Worm (Caenorhabditis elegans) whole organism, L4 larva: ENCODE measurements around the gene F13H8.1.

Source experiments
- D1046.2 ChIP-seq: fragments of 200-800 bp; sonication (Bioruptor generic); IDR thresholded peaks from 2 replicates; pipeline ENCODE4 v1.3.6; 2022; ENCODE audit warnings: missing genetic modification characterization, missing compliant biosample characterization
- F26F4.8 ChIP-seq: fragments of 200-800 bp; sonication (Bioruptor generic); conservative IDR thresholded peaks from 2 replicates; pipeline ENCODE4 v1.3.6; 2022; ENCODE audit warnings: missing genetic modification characterization, missing compliant biosample characterization
- R02D3.7 ChIP-seq: fragments of 150-350 bp; sonication (generic microtip); optimal IDR thresholded peaks from 3 replicates; lab custom pipeline; 2014; ENCODE audit warnings: missing biosample characterization, missing genetic modification characterization
- Y48G9A.11 ChIP-seq: fragments of 200-800 bp; sonication (Bioruptor generic); IDR thresholded peaks from 2 replicates; pipeline ENCODE4 v1.3.6; 2022; ENCODE audit warnings: missing genetic modification reagents, missing genetic modification characterization, missing compliant biosample characterization
- Y5F2A.4 ChIP-seq: fragments of 200-800 bp; sonication (Bioruptor generic); optimal IDR thresholded peaks from 2 replicates; lab custom pipeline; 2018; ENCODE audit warnings: mild to moderate bottlenecking, missing genetic modification characterization, missing compliant biosample characterization
- Y75B8A.6 ChIP-seq: fragments of 200-800 bp; sonication (Bioruptor generic); IDR thresholded peaks from 2 replicates; pipeline ENCODE4 v1.3.6; 2022; ENCODE audit warnings: missing genetic modification reagents, missing genetic modification characterization, missing compliant biosample characterization
- ZK337.2 ChIP-seq: fragments of 200-800 bp; sonication (Bioruptor generic); IDR thresholded peaks from 2 replicates; pipeline ENCODE4 v1.3.6; 2022; ENCODE audit warnings: missing genetic modification reagents, missing genetic modification characterization, missing compliant biosample characterization
- ZK546.5 ChIP-seq, 2 experiments: sonication (generic microtip); optimal IDR thresholded peaks; 2 replicates each; lab custom pipeline; 2017; ENCODE audit warnings: missing biosample characterization in 2 of 2, missing genetic modification characterization in 2 of 2
- aha-1 ChIP-seq: fragments of 150-350 bp; peaks from one replicate; lab custom pipeline; 2014; ENCODE audit warnings: missing biosample characterization, missing genetic modification characterization
- ama-1 ChIP-seq: fragments of 150-350 bp; optimal IDR thresholded peaks from 2 replicates; lab custom pipeline; 2014; ENCODE audit warnings: inconsistent platforms, mixed read lengths
- ceh-28 ChIP-seq: fragments of 150-350 bp; optimal IDR thresholded peaks from 2 replicates; lab custom pipeline; 2014; ENCODE audit warnings: missing biosample characterization, missing genetic modification reagents, missing genetic modification characterization
- ceh-44 ChIP-seq: fragments of 200-800 bp; sonication (Bioruptor generic); IDR thresholded peaks from 2 replicates; pipeline ENCODE4 v1.3.6; 2022; ENCODE audit warnings: missing genetic modification reagents, missing genetic modification characterization, missing compliant biosample characterization
- ceh-62 ChIP-seq: sonication (generic microtip); optimal IDR thresholded peaks from 2 replicates; lab custom pipeline; 2017; ENCODE audit warnings: missing biosample characterization, missing genetic modification characterization
- ctbp-1 ChIP-seq: fragments of 200-800 bp; sonication (Bioruptor generic); IDR thresholded peaks from 2 replicates; pipeline ENCODE4 v1.3.6; 2022; ENCODE audit warnings: missing genetic modification reagents, missing genetic modification characterization, missing compliant biosample characterization
- daf-12 ChIP-seq: fragments of 150-350 bp; optimal IDR thresholded peaks from 2 replicates; lab custom pipeline; 2014; ENCODE audit warnings: missing biosample characterization, missing genetic modification reagents, missing genetic modification characterization
- daf-16 ChIP-seq, 3 experiments: sonication (generic microtip); optimal IDR thresholded peaks; 2 replicates each; lab custom pipeline; 2016 to 2017; ENCODE audit warnings: missing genetic modification characterization in 3 of 3, missing genetic modification reagents in 3 of 3, mild to moderate bottlenecking in 2 of 3, missing compliant biosample characterization in 2 of 3, missing biosample characterization in 1 of 3, moderate library complexity in 1 of 3
- daf-8 ChIP-seq: fragments of 200-800 bp; sonication (Bioruptor generic); IDR thresholded peaks from 2 replicates; pipeline ENCODE4 v1.3.6; 2022; ENCODE audit warnings: missing genetic modification characterization, missing compliant biosample characterization
- dmd-6 ChIP-seq: fragments of 200-800 bp; sonication (Bioruptor generic); IDR thresholded peaks from 2 replicates; pipeline ENCODE4 v1.3.6; 2022; ENCODE audit warnings: missing genetic modification reagents, missing genetic modification characterization, missing compliant biosample characterization
- dpl-1 ChIP-seq: fragments of 150-350 bp; optimal IDR thresholded peaks from 2 replicates; lab custom pipeline; 2014; ENCODE audit warnings: missing biosample characterization, missing genetic modification reagents, missing genetic modification characterization
- duxl-1 ChIP-seq: sonication (generic microtip); optimal IDR thresholded peaks from 2 replicates; lab custom pipeline; 2016; ENCODE audit warnings: mild to moderate bottlenecking, missing genetic modification characterization, moderate library complexity, missing compliant biosample characterization; ENCODE audit not compliant: poor library complexity
- fos-1 ChIP-seq: fragments of 150-350 bp; optimal IDR thresholded peaks from 2 replicates; lab custom pipeline; 2014; ENCODE audit warnings: missing biosample characterization, missing genetic modification characterization
- gei-8 ChIP-seq: fragments of 200-800 bp; sonication (Bioruptor generic); optimal IDR thresholded peaks from 2 replicates; lab custom pipeline; 2018; ENCODE audit warnings: mild to moderate bottlenecking, missing genetic modification characterization, missing compliant biosample characterization
- hlh-30 ChIP-seq: sonication (generic microtip); optimal IDR thresholded peaks from 2 replicates; lab custom pipeline; 2017; ENCODE audit warnings: antibody characterized with exemption, mild to moderate bottlenecking, missing genetic modification characterization, missing compliant biosample characterization; ENCODE audit not compliant: insufficient read depth
- jun-1 ChIP-seq: fragments of 150-350 bp; optimal IDR thresholded peaks from 2 replicates; lab custom pipeline; 2014; ENCODE audit warnings: missing biosample characterization, missing genetic modification reagents, missing genetic modification characterization
- lin-1 ChIP-seq: fragments of 200-800 bp; sonication (Bioruptor generic); IDR thresholded peaks from 2 replicates; pipeline ENCODE4 v1.3.6; 2022; ENCODE audit warnings: missing genetic modification reagents, missing genetic modification characterization, missing compliant biosample characterization
- lin-29 ChIP-seq: fragments of 200-800 bp; sonication (Bioruptor generic); IDR thresholded peaks from 2 replicates; pipeline ENCODE4 v1.3.6; 2022; ENCODE audit warnings: missing genetic modification reagents, missing genetic modification characterization, missing compliant biosample characterization
- lin-38 ChIP-seq: fragments of 200-800 bp; sonication (Bioruptor generic); IDR thresholded peaks from 2 replicates; pipeline ENCODE4 v1.3.6; 2022; ENCODE audit warnings: missing genetic modification reagents, missing genetic modification characterization, missing compliant biosample characterization
- lsy-2 ChIP-seq, 2 experiments: fragments of 150-350 bp in 1 of 2; sonication (generic microtip) in 1 of 2; optimal IDR thresholded peaks; 2 replicates each; lab custom pipeline; 2014 to 2017; ENCODE audit warnings: missing biosample characterization in 2 of 2, missing genetic modification characterization in 2 of 2
- madf-5 ChIP-seq, 2 experiments: fragments of 200-800 bp; sonication (Bioruptor generic); IDR thresholded peaks; 2 replicates each; pipeline ENCODE4 v1.3.6; 2022; ENCODE audit warnings: missing compliant biosample characterization in 2 of 2, missing genetic modification characterization in 2 of 2
- madf-9 ChIP-seq: fragments of 200-800 bp; sonication (Bioruptor generic); conservative IDR thresholded peaks from 2 replicates; pipeline ENCODE4 v1.3.6; 2022; ENCODE audit warnings: missing genetic modification reagents, missing genetic modification characterization, missing compliant biosample characterization
- mep-1 ChIP-seq: fragments of 150-350 bp; sonication (generic microtip); optimal IDR thresholded peaks from 3 replicates; lab custom pipeline; 2014; ENCODE audit warnings: missing biosample characterization, missing genetic modification characterization
- mes-2 ChIP-seq: sonication (generic microtip); optimal IDR thresholded peaks from 2 replicates; lab custom pipeline; 2016; ENCODE audit warnings: missing genotype, mild to moderate bottlenecking, missing genetic modification characterization, missing compliant biosample characterization; ENCODE audit not compliant: poor library complexity, severe bottlenecking
- mxl-2 ChIP-seq: fragments of 200-800 bp; sonication (Bioruptor generic); conservative IDR thresholded peaks from 2 replicates; pipeline ENCODE4 v1.3.6; 2022; ENCODE audit warnings: missing genetic modification reagents, missing genetic modification characterization, missing compliant biosample characterization
- nhr-10 ChIP-seq: fragments of 150-350 bp; optimal IDR thresholded peaks from 2 replicates; lab custom pipeline; 2014; ENCODE audit warnings: missing biosample characterization, missing genetic modification characterization
- nhr-111 ChIP-seq: fragments of 200-800 bp; sonication (Bioruptor generic); optimal IDR thresholded peaks from 2 replicates; lab custom pipeline; 2018; ENCODE audit warnings: mild to moderate bottlenecking, missing genetic modification characterization, missing compliant biosample characterization
- nhr-237 ChIP-seq: sonication (generic microtip); optimal IDR thresholded peaks from 2 replicates; lab custom pipeline; 2017; ENCODE audit warnings: missing biosample characterization, missing genetic modification characterization
- nhr-25 ChIP-seq: sonication (generic microtip); optimal IDR thresholded peaks from 2 replicates; lab custom pipeline; 2017; ENCODE audit warnings: missing genetic modification characterization, mild to moderate bottlenecking, missing compliant biosample characterization, antibody characterized with exemption, moderate library complexity, borderline replicate concordance; ENCODE audit not compliant: insufficient read depth
- nhr-28 ChIP-seq: fragments of 150-350 bp; optimal IDR thresholded peaks from 2 replicates; lab custom pipeline; 2014; ENCODE audit warnings: missing biosample characterization, missing genetic modification characterization
- nhr-42 ChIP-seq: fragments of 200-800 bp; sonication (Bioruptor generic); IDR thresholded peaks from 2 replicates; pipeline ENCODE4 v1.3.6; 2022; ENCODE audit warnings: missing genetic modification characterization, missing compliant biosample characterization
- pha-4 ChIP-seq, 2 experiments: fragments of 150-350 bp in 1 of 2; fragments of 200-800 bp in 1 of 2; sonication (Bioruptor generic) in 1 of 2; IDR thresholded peaks in 1 of 2; optimal IDR thresholded peaks in 1 of 2; 2 replicates each; pipeline versions ENCODE4 v1.3.6 to Lab custom; 2014 to 2022; ENCODE audit warnings: missing genetic modification characterization in 2 of 2, missing genetic modification reagents in 2 of 2, missing biosample characterization in 1 of 2, missing compliant biosample characterization in 1 of 2
- saeg-2 ChIP-seq: fragments of 200-800 bp; sonication (Bioruptor generic); IDR thresholded peaks from 2 replicates; pipeline ENCODE4 v1.3.6; 2022; ENCODE audit warnings: missing genetic modification reagents, missing genetic modification characterization, missing compliant biosample characterization
- sdz-12 ChIP-seq: fragments of 200-800 bp; sonication (Bioruptor generic); optimal IDR thresholded peaks from 2 replicates; lab custom pipeline; 2018; ENCODE audit warnings: mild to moderate bottlenecking, missing genetic modification characterization, missing compliant biosample characterization
- set-16 ChIP-seq: fragments of 200-800 bp; sonication (Bioruptor generic); IDR thresholded peaks from 2 replicates; pipeline ENCODE4 v1.3.6; 2022; ENCODE audit warnings: missing genetic modification reagents, missing genetic modification characterization, missing compliant biosample characterization
- snpc-1.2 ChIP-seq: fragments of 200-800 bp; sonication (Bioruptor generic); IDR thresholded peaks from 2 replicates; pipeline ENCODE4 v1.3.6; 2022; ENCODE audit warnings: missing genetic modification reagents, missing genetic modification characterization, missing compliant biosample characterization
- tag-97 ChIP-seq: fragments of 200-800 bp; sonication (Bioruptor generic); IDR thresholded peaks from 2 replicates; pipeline ENCODE4 v1.3.6; 2022; ENCODE audit warnings: missing genetic modification characterization, missing compliant biosample characterization
- tra-1 ChIP-seq: fragments of 200-800 bp; sonication (Bioruptor generic); IDR thresholded peaks from 2 replicates; pipeline ENCODE4 v1.3.6; 2022; ENCODE audit warnings: missing genetic modification reagents, missing genetic modification characterization, missing compliant biosample characterization
- unc-130 ChIP-seq: sonication (generic microtip); optimal IDR thresholded peaks from 2 replicates; lab custom pipeline; 2016; ENCODE audit warnings: missing genetic modification reagents, missing genetic modification characterization, missing compliant biosample characterization
- zfp-2 ChIP-seq: sonication (generic microtip); optimal IDR thresholded peaks from 2 replicates; lab custom pipeline; 2016; ENCODE audit warnings: mild to moderate bottlenecking, missing genetic modification characterization, missing compliant biosample characterization
- zip-2 ChIP-seq: fragments of 150-350 bp; optimal IDR thresholded peaks from 2 replicates; lab custom pipeline; 2014; ENCODE audit warnings: missing biosample characterization, missing genetic modification characterization

F13H8.1 gene

DNA sequence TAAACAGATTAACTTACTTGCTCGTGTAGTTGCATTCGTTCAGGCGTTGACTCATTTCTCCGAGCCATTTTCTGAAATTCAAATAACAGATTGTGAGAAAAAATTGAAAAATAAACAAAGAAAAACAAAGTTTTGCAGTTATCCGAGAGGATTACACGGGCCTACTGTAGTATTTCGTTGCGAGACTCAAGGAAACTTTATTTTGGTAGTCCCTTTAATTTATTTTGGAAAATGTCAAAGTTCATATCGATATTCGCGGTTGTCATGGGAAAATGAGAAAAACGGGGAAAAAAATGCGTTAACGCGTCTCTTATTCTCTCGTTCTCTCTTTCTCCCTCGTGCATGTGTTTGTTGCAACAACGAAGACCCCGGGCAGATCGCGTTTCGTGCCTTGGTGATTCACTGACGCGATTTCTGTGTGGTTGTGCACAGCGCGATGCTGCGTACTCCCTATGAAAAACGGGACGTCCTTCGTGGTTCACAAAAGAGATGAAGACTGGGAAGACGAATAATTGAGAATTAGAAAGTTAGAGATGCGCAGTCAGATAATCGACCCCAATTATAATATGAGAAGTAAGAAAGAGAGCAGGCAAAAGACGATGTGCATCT lies 48.1 kb downstream of the F13H8.1 start, which contains the start of gene set-4 (continued):
- TF ChIP-seq hlh-30 (peak; percentile 95), F26F4.8 (no peak), nhr-28 (tag; lab: Kevin White, UChicago) (peak; percentile 86), nhr-42 (GFP tag; lab: Robert Waterston, UW) (peak; percentile 85), ceh-62 (tag; lab: Kevin White, UChicago) (no peak), tra-1 (peak; percentile 87), lin-38 (GFP tag; lab: Robert Waterston, UW) (peak; percentile 90), R02D3.7 (tag; lab: Kevin White, UChicago) (no peak), set-16 (GFP tag; lab: Robert Waterston, UW) (peak; percentile 25; the same call in 1 of the 2 replicates), ctbp-1 (peak; percentile 88), aha-1 (tag; lab: Kevin White, UChicago) (peak; percentile 99), zfp-2 (tag; lab: Kevin White, UChicago) (peak; percentile 52), lin-1 (GFP tag; lab: Robert Waterston, UW) (peak; percentile 82; the same call in 1 of the 2 replicates), dmd-6 (GFP tag; lab: Robert Waterston, UW) (peak; percentile 93), madf-9 (GFP tag; lab: Robert Waterston, UW) (peak; percentile 64; the same call in 1 of the 2 replicates), Y48G9A.11 (GFP tag; lab: Robert Waterston, UW) (no peak), nhr-237 (tag; lab: Kevin White, UChicago) (no peak), mep-1 (tag; lab: Kevin White, UChicago) (peak; percentile 96), jun-1 (tag; lab: Kevin White, UChicago) (peak; percentile 77), unc-130 (GFP tag; lab: Kevin White, UChicago) (peak; percentile 48), madf-5 (GFP tag; IDR thresholded peaks at IDR 0.05; lab: Robert Waterston, UW) (no peak), lsy-2 (tag; optimal IDR thresholded peaks at IDR 0.05; lab: Kevin White, UChicago) (peak; percentile 79 to 95), gei-8 (peak; percentile 35), daf-12 (tag; lab: Kevin White, UChicago) (no peak), Y5F2A.4 (no peak), nhr-10 (tag; lab: Kevin White, UChicago) (peak; percentile 23), nhr-111 (GFP tag; lab: Kevin White, UChicago) (no peak), daf-8 (no peak), ceh-28 (tag; lab: Kevin White, UChicago) (peak; percentile 29), saeg-2 (GFP tag; lab: Robert Waterston, UW) (no peak), nhr-25 (peak; percentile 85), daf-16 (GFP tag; optimal IDR thresholded peaks at IDR 0.05; lab: Kevin White, UChicago) (peak; percentile 50 to 86), daf-16 (tag; optimal IDR thresholded peaks at IDR 0.05; lab: Kevin White, UChicago) (peak; percentile 75), mxl-2 (no peak), Y75B8A.6 (GFP tag; lab: Robert Waterston, UW) (no peak), zip-2 (no peak), fos-1 (tag; lab: Kevin White, UChicago) (no peak), duxl-1 (peak; percentile 77), ama-1 (lab: Kevin White, UChicago) (peak; percentile 69), snpc-1.2 (GFP tag; lab: Robert Waterston, UW) (no peak), lin-29 (GFP tag; lab: Robert Waterston, UW) (0 out of 2 replicates have a peak, but pooled peaks have one; percentile 20), tag-97 (GFP tag; lab: Robert Waterston, UW) (no peak), ZK337.2 (GFP tag; lab: Robert Waterston, UW) (no peak), dpl-1 (GFP tag; lab: Kevin White, UChicago) (peak; percentile 88), mes-2 (peak; percentile 89), D1046.2 (no peak), sdz-12 (GFP tag; lab: Kevin White, UChicago) (no peak), ceh-44 (no peak), ZK546.5 (tag; optimal IDR thresholded peaks at IDR 0.05; lab: Kevin White, UChicago) (no peak), pha-4 (GFP tag; IDR thresholded peaks at IDR 0.05; lab: Robert Waterston, UW) (peak; percentile 68), pha-4 (tag; optimal IDR thresholded peaks at IDR 0.05; lab: Kevin White, UChicago) (peak; percentile 67)
